Fruit fly (Drosophila melanogaster): Measurements from ENCODE around the gene Brd.

Brd gene

dm6 chr3L:14973251-14973625 lies 771 bp downstream of the Brd start (continued):
- TF ChIP-seq Asciz (GFP tag; optimal IDR thresholded peaks at IDR 0.05) (no peak), CG16779 (GFP tag; IDR thresholded peaks at IDR 0.05) (no peak), pho (GFP tag; optimal IDR thresholded peaks at IDR 0.05) (no peak), tna (GFP tag; IDR thresholded peaks at IDR 0.05; ENCODE audit: partially characterized antibody) (no peak), CG15479 (GFP tag; optimal IDR thresholded peaks at IDR 0.05) (peak; percentile 61), run (tag; optimal IDR thresholded peaks at IDR 0.05) (no peak), twi (tag; optimal IDR thresholded peaks at IDR 0.05) (no peak), CG10267 (tag; optimal IDR thresholded peaks at IDR 0.05) (no peak), lbe (GFP tag; optimal IDR thresholded peaks at IDR 0.05) (peak; percentile 67), CG11398 (GFP tag; optimal IDR thresholded peaks at IDR 0.05) (no peak), onecut (GFP tag; IDR thresholded peaks at IDR 0.05) (no peak), CG17612 (GFP tag; IDR thresholded peaks at IDR 0.05) (no peak), Ssrp (tag; optimal IDR thresholded peaks at IDR 0.05) (no peak), crol (GFP tag; IDR thresholded peaks at IDR 0.05) (peak; percentile 39), slp2 (GFP tag; optimal IDR thresholded peaks at IDR 0.05) (no peak), chif (GFP tag; optimal IDR thresholded peaks at IDR 0.05) (no peak), HLH54F (GFP tag; optimal IDR thresholded peaks at IDR 0.05) (no peak), D (optimal IDR thresholded peaks at IDR 0.05) (peak; percentile 28), D (GFP tag; optimal IDR thresholded peaks at IDR 0.05) (no peak), Usf (GFP tag; optimal IDR thresholded peaks at IDR 0.05) (no peak), CG8290 (GFP tag; optimal IDR thresholded peaks at IDR 0.05) (no peak), CG8290 (tag; optimal IDR thresholded peaks at IDR 0.05) (no peak), Vsx1 (GFP tag; optimal IDR thresholded peaks at IDR 0.05) (no peak), ssp (GFP tag; IDR thresholded peaks at IDR 0.05) (no peak), CG1529 (GFP tag; optimal IDR thresholded peaks at IDR 0.05) (no peak), MTF-1 (GFP tag; optimal IDR thresholded peaks at IDR 0.05; ENCODE audit: borderline replicate concordance) (no peak), kni (GFP tag; optimal IDR thresholded peaks at IDR 0.05) (peak; percentile 63), wor (GFP tag; IDR thresholded peaks at IDR 0.05) (no peak), btn (GFP tag; optimal IDR thresholded peaks at IDR 0.05) (no peak), chm (GFP tag; IDR thresholded peaks at IDR 0.05) (peak; percentile 35; the same call in 1 of the 2 replicates), az2 (GFP tag; optimal IDR thresholded peaks at IDR 0.05) (no peak), dimm (GFP tag; IDR thresholded peaks at IDR 0.05) (no peak), lab (GFP tag; optimal IDR thresholded peaks at IDR 0.05) (no peak), nerfin-1 (tag; optimal IDR thresholded peaks at IDR 0.05) (no peak), unc-4 (GFP tag; IDR thresholded peaks at IDR 0.05; ENCODE audit: partially characterized antibody) (no peak), Stat92E (GFP tag; optimal IDR thresholded peaks at IDR 0.05) (peak in 1 of 3 experiments; percentile 98), tll (GFP tag; optimal IDR thresholded peaks at IDR 0.05) (peak in 1 of 2 experiments; percentile 92), CG11093 (GFP tag; IDR thresholded peaks at IDR 0.05) (no peak), fd96Cb (tag; optimal IDR thresholded peaks at IDR 0.05) (no peak)

- TF ChIP-seq h (optimal IDR thresholded peaks at IDR 0.05) (no peak), grau (tag; optimal IDR thresholded peaks at IDR 0.05) (no peak), vvl (GFP tag; IDR thresholded peaks at IDR 0.05) (no peak), CG7357 (GFP tag; IDR thresholded peaks at IDR 0.05) (no peak), CG16813 (GFP tag; IDR thresholded peaks at IDR 0.05; ENCODE audit: partially characterized antibody) (peak; percentile 76; the same call in 2 of the 3 replicates), Opbp (GFP tag; IDR thresholded peaks at IDR 0.05; ENCODE audit: partially characterized antibody) (peak; percentile 64; the same call in 2 of the 3 replicates), sim (GFP tag; IDR thresholded peaks at IDR 0.05) (no peak), CG6791 (GFP tag; IDR thresholded peaks at IDR 0.05; ENCODE audit: partially characterized antibody) (peak; percentile 57; the same call in 2 of the 3 replicates), amos (GFP tag; IDR thresholded peaks at IDR 0.05; ENCODE audit: partially characterized antibody) (peak; percentile 40; the same call in 1 of the 2 replicates), CG8290 (GFP tag; optimal IDR thresholded peaks at IDR 0.05) (no peak), CG8290 (tag; optimal IDR thresholded peaks at IDR 0.05) (no peak), CHES-1-like (GFP tag; optimal IDR thresholded peaks at IDR 0.05) (no peak), tll (GFP tag; optimal IDR thresholded peaks at IDR 0.05) (no peak), CG13424 (tag; optimal IDR thresholded peaks at IDR 0.05) (no peak), zfh1 (GFP tag; IDR thresholded peaks at IDR 0.05) (peak; percentile 57; the same call in 2 of the 3 replicates), Optix (GFP tag; IDR thresholded peaks at IDR 0.05) (no peak), gt (GFP tag; IDR thresholded peaks at IDR 0.05) (no peak)
Observed at dm6 chr3L:14974513-14974912, 2.0 kb downstream of the Brd start, which contains the start of gene Ocho. Ocho (plus strand) TSS chr3L:14974848.
